Worm (Caenorhabditis elegans): ENCODE results near the gene fbxa-158.

- TF ChIP-seq him-1 (tag; optimal IDR thresholded peaks at IDR 0.05) (no peak), W03F9.2 (tag; optimal IDR thresholded peaks at IDR 0.05) (no peak)
Observed at ce11 chrII:1621795-1622194, 715 bp upstream of the fbxa-158 start.
